Worm (Caenorhabditis elegans): ENCODE measurements around the gene rpap-2.

DNA sequence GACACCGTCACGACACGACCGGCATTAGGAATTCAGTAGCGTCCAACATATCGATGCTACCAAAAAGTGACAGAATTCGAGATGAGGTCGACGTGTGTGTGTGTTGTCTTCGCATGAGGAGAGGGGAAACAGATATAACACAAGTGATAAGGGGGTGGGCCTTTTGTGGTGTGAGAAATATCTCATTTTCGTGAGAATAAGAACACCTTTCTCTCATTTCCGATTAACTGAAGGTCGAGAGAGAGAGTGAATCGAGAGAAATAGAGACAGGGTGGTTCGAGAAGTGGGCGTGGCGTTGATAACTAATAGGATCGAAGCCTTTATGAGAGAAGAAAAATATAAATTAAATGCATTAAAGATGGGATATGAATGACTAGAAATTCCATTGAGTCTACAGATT, 15.4 kb downstream of the rpap-2 start:
- TF ChIP-seq unc-39 (tag; optimal IDR thresholded peaks at IDR 0.05): no peak
- TF ChIP-seq lin-38 (GFP tag; IDR thresholded peaks at IDR 0.05): no peak
- TF ChIP-seq lin-39 (tag; optimal IDR thresholded peaks at IDR 0.05): no peak
- no peak for TF ChIP-seq nhr-77 (tag; optimal IDR thresholded peaks at IDR 0.05)
